Worm (Caenorhabditis elegans): Measurements from ENCODE around the gene W06F12.3.

W06F12.3 gene

DNA sequence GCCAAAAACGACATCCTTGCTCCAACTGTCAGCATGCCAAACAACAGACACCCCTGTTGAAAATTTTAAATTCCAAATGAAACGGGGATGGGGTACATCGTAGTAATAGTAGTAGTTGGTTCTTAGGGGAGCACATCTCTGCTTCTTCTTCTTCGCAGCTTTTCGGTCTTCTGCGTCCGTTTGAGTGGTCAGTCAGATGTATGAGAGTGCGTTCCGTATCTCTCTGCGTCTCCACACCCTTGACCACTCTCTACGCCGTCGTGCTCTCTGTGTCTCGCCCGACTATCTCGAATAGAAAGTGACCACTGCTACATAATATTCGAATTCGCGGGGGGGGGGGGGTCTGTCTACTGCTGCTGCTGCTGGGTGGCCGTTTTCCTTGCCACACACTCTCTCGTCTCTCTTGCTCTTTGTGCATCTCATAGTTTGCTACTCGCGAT lies 22.0 kb upstream of the W06F12.3 start (continued):
- TF ChIP-seq lin-14 (GFP tag; optimal IDR thresholded peaks at IDR 0.05) (peak; percentile 82), fkh-4 (tag; optimal IDR thresholded peaks at IDR 0.05; ENCODE audit: borderline replicate concordance) (no peak), rnt-1 (tag; optimal IDR thresholded peaks at IDR 0.05) (peak; percentile 38), fkh-10 (GFP tag; optimal IDR thresholded peaks at IDR 0.05) (peak; percentile 50), nhr-85 (tag) (peak; percentile 68), lin-35 (GFP tag; optimal IDR thresholded peaks at IDR 0.05) (peak in 1 of 2 experiments; percentile 12), dsc-1 (tag; optimal IDR thresholded peaks at IDR 0.05) (peak; percentile 13)

DNA sequence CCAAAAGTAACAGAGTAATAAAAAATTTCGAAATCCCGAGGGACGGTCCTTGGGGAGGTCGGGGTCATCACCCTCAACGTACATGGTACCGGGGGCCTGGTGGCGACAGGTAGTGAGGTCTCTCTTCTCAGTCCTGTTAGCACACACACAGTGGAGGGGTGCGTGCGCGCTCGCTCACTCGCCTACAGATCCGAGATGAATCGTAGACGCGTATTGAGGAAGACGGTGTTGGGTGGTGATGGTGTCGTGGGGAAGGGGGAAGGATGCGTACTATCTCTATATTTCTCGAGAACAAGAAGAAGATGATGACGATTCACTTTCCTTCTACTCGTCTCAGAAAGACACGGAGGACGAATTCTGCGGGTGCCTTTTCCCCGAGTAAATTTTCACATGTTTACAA lies 21.0 kb upstream of the W06F12.3 start:
- TF ChIP-seq ceh-63 (GFP tag; optimal IDR thresholded peaks at IDR 0.05) (no peak), nhr-85 (tag) (peak; percentile 59), blmp-1 (tag; optimal IDR thresholded peaks at IDR 0.05) (peak; percentile 62)

DNA sequence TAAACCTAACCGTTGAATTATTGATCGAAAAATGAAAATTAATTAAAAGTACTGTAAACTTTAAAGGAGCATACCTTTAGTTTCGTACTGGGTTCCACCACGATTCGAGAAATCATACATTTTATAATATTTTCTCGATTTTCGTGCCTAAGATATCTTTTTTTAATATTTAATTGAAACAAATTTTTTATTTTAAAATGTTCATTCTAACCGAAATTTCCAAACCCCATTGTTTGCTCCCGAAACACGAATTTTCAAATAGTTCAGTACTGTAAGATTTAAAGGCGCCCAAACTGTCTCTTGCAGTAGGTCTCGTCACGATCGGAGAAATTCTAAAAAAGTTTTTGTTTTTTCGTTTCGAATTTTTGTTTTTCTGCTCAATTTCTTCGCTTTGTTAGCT lies 19.9 kb upstream of the W06F12.3 start:
- no peak for TF ChIP-seq ceh-63 (GFP tag; optimal IDR thresholded peaks at IDR 0.05)

DNA sequence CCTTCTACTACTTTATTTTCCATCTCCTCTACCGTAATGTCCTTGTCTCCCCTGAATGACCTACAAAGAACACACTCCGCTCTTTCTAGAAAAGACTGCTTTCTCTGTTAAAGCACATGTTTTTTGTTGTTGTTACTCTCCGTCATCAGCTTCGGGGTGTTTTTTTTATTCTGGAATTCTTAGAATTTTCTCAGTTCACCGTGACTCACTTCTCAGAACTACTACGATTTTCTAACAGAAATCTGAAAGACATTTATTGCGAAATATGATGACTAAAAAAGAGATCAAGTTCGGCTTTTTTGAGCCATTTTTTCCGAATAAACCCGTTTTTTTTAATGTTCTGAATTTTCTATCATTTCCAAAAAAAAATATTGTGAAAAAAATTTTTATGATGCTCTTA lies 18.6 kb upstream of the W06F12.3 start:
- TF ChIP-seq ama-1 (optimal IDR thresholded peaks at IDR 0.05): no peak
- no peak for TF ChIP-seq nhr-77 (tag; optimal IDR thresholded peaks at IDR 0.05)
- no peak for TF ChIP-seq alr-1 (tag; optimal IDR thresholded peaks at IDR 0.05; ENCODE audit: borderline replicate concordance)
- peak; percentile 90 for TF ChIP-seq skn-1 (tag; optimal IDR thresholded peaks at IDR 0.05)
- TF ChIP-seq C16A3.4 (tag; optimal IDR thresholded peaks at IDR 0.05): no peak
- TF ChIP-seq nhr-12 (tag; optimal IDR thresholded peaks at IDR 0.05): no peak
- TF ChIP-seq xbp-1 (tag; optimal IDR thresholded peaks at IDR 0.05): no peak
- no peak for TF ChIP-seq egl-13 (tag; optimal IDR thresholded peaks at IDR 0.05)
- TF ChIP-seq unc-30 (tag; optimal IDR thresholded peaks at IDR 0.05): no peak
- no peak for TF ChIP-seq blmp-1 (tag; optimal IDR thresholded peaks at IDR 0.05)
- TF ChIP-seq nhr-11 (tag; optimal IDR thresholded peaks at IDR 0.05): peak; percentile 82
- TF ChIP-seq lin-15B (tag; optimal IDR thresholded peaks at IDR 0.05): no peak
- TF ChIP-seq sox-4 (tag; optimal IDR thresholded peaks at IDR 0.05): peak; percentile 39
- no peak for TF ChIP-seq unc-86 (tag; optimal IDR thresholded peaks at IDR 0.05)
- TF ChIP-seq efl-1 (optimal IDR thresholded peaks at IDR 0.05): no peak
- no peak for TF ChIP-seq efl-1 (GFP tag; optimal IDR thresholded peaks at IDR 0.05 in 1 of 2)
- no peak for TF ChIP-seq tbx-2 (tag; optimal IDR thresholded peaks at IDR 0.05)
- TF ChIP-seq lsy-2 (tag; optimal IDR thresholded peaks at IDR 0.05): peak in 1 of 2 experiments; percentile 25
- no peak for TF ChIP-seq rnt-1 (tag; optimal IDR thresholded peaks at IDR 0.05)
- no peak for TF ChIP-seq mab-9 (GFP tag; IDR thresholded peaks at IDR 0.05)
- TF ChIP-seq fkh-8 (tag; optimal IDR thresholded peaks at IDR 0.05): peak; percentile 96
- no peak for TF ChIP-seq aha-1 (tag; optimal IDR thresholded peaks at IDR 0.05)
- no peak for TF ChIP-seq lir-3 (tag; optimal IDR thresholded peaks at IDR 0.05; ENCODE audit: poor library complexity)
- peak; percentile 43 for TF ChIP-seq lin-13 (GFP tag; optimal IDR thresholded peaks at IDR 0.05)
- no peak for TF ChIP-seq nhr-85 (tag)
- no peak for TF ChIP-seq ceh-90 (tag; optimal IDR thresholded peaks at IDR 0.05)
- TF ChIP-seq pag-3 (tag; optimal IDR thresholded peaks at IDR 0.05; ENCODE audit: borderline replicate concordance, insufficient read depth): no peak
- peak; percentile 32 for TF ChIP-seq swsn-7 (tag; optimal IDR thresholded peaks at IDR 0.05)
- peak; percentile 48 for TF ChIP-seq zip-4 (GFP tag; optimal IDR thresholded peaks at IDR 0.05)
- TF ChIP-seq nhr-84 (tag; optimal IDR thresholded peaks at IDR 0.05): no peak
- no peak for TF ChIP-seq tlp-1 (tag; optimal IDR thresholded peaks at IDR 0.05)
- peak; percentile 39 for TF ChIP-seq mep-1 (tag; optimal IDR thresholded peaks at IDR 0.05)
- TF ChIP-seq sptf-1 (tag; optimal IDR thresholded peaks at IDR 0.05): no peak
- peak; percentile 74 for TF ChIP-seq nhr-47 (tag; optimal IDR thresholded peaks at IDR 0.05)
- no peak for TF ChIP-seq efl-3 (GFP tag; optimal IDR thresholded peaks at IDR 0.05)
- TF ChIP-seq nhr-71 (tag; optimal IDR thresholded peaks at IDR 0.05): peak; percentile 87
- TF ChIP-seq nhr-20 (tag; optimal IDR thresholded peaks at IDR 0.05): peak; percentile 13
- no peak for TF ChIP-seq C34B4.2 (tag; optimal IDR thresholded peaks at IDR 0.05)
- TF ChIP-seq elt-3 (tag; optimal IDR thresholded peaks at IDR 0.05): no peak
- TF ChIP-seq elt-2 (tag; optimal IDR thresholded peaks at IDR 0.05): no peak
- TF ChIP-seq snpc-4 (tag; optimal IDR thresholded peaks at IDR 0.05): no peak
- no peak for TF ChIP-seq egl-27 (tag; optimal IDR thresholded peaks at IDR 0.05)
